Worm (Caenorhabditis elegans) whole organism, L1 larva: ENCODE data around the gene vti-1.
A peak's percentile ranks its signal among the peaks of the same experiment; 100 is the strongest.

Experiments
- C16A3.4 ChIP-seq: fragments of 150-350 bp; optimal IDR thresholded peaks from 2 replicates; lab custom pipeline; 2014; ENCODE audit warnings: missing biosample characterization, missing genetic modification characterization
- C34B4.2 ChIP-seq: sonication (generic microtip); optimal IDR thresholded peaks from 2 replicates; lab custom pipeline; 2017; ENCODE audit warnings: mild to moderate bottlenecking, missing genetic modification characterization, missing compliant biosample characterization
- ama-1 ChIP-seq: fragments of 150-350 bp; optimal IDR thresholded peaks from 2 replicates; lab custom pipeline; 2014
- blmp-1 ChIP-seq: fragments of 150-350 bp; optimal IDR thresholded peaks from 2 replicates; lab custom pipeline; 2014; ENCODE audit warnings: missing biosample characterization, missing genetic modification characterization
- ceh-82 ChIP-seq, 3 experiments: fragments of 150-350 bp in 1 of 3; sonication (generic microtip) in 2 of 3; optimal IDR thresholded peaks; 2 replicates each; lab custom pipeline; 2014 to 2017; ENCODE audit warnings: missing biosample characterization in 3 of 3, missing genetic modification characterization in 3 of 3
- ceh-90 ChIP-seq: sonication (generic microtip); optimal IDR thresholded peaks from 2 replicates; lab custom pipeline; 2016; ENCODE audit warnings: missing genetic modification characterization, missing compliant biosample characterization
- dpl-1 ChIP-seq, 3 experiments: fragments of 150-350 bp in 2 of 3; sonication (generic microtip) in 1 of 3; optimal IDR thresholded peaks; 2 replicates each; lab custom pipeline; 2014 to 2017; ENCODE audit warnings: missing biosample characterization in 3 of 3, missing genetic modification characterization in 3 of 3, missing genetic modification reagents in 3 of 3
- dsc-1 ChIP-seq: sonication (generic microtip); optimal IDR thresholded peaks from 2 replicates; lab custom pipeline; 2016; ENCODE audit warnings: mild to moderate bottlenecking, missing genetic modification characterization, missing compliant biosample characterization
- efl-1 ChIP-seq, 4 experiments: fragments of 150-350 bp; optimal IDR thresholded peaks in 3 of 4; peaks in 1 of 4; 1 replicate in 1 of 4; 2 replicates in 3 of 4; lab custom pipeline; 2014; ENCODE audit warnings: missing biosample characterization in 2 of 4, missing genetic modification characterization in 2 of 4, missing genetic modification reagents in 2 of 4
- egl-13 ChIP-seq: sonication (generic microtip); optimal IDR thresholded peaks from 2 replicates; lab custom pipeline; 2016; ENCODE audit warnings: missing genotype, missing genetic modification reagents, missing genetic modification characterization, missing compliant biosample characterization
- egl-27 ChIP-seq, 2 experiments: fragments of 150-350 bp in 1 of 2; sonication (generic microtip); optimal IDR thresholded peaks; 3 replicates each; lab custom pipeline; 2017 to 2018; ENCODE audit warnings: missing biosample characterization in 2 of 2, missing genetic modification characterization in 2 of 2, missing genetic modification reagents in 2 of 2
- elt-2 ChIP-seq: sonication (generic microtip); optimal IDR thresholded peaks from 2 replicates; lab custom pipeline; 2016; ENCODE audit warnings: missing genetic modification characterization, mild to moderate bottlenecking, inconsistent platforms, missing compliant biosample characterization, missing genetic modification reagents
- elt-3 ChIP-seq, 6 experiments: fragments of 150-350 bp in 1 of 6; sonication (generic microtip); optimal IDR thresholded peaks; 2 replicates each; lab custom pipeline; 2017 to 2018; ENCODE audit warnings: missing biosample characterization in 6 of 6, missing genetic modification characterization in 6 of 6, inconsistent platforms in 1 of 6
- fkh-8 ChIP-seq: sonication (generic microtip); optimal IDR thresholded peaks from 2 replicates; lab custom pipeline; 2016; ENCODE audit warnings: mild to moderate bottlenecking, missing genetic modification characterization, missing compliant biosample characterization
- isw-1 ChIP-seq: fragments of 200-800 bp; sonication (Bioruptor generic); IDR thresholded peaks from 2 replicates; pipeline ENCODE4 v1.3.6; 2022; ENCODE audit warnings: missing genetic modification characterization, missing compliant biosample characterization
- jun-1 ChIP-seq: fragments of 150-350 bp; optimal IDR thresholded peaks from 2 replicates; lab custom pipeline; 2014; ENCODE audit warnings: missing biosample characterization, missing genetic modification reagents, missing genetic modification characterization
- lin-13 ChIP-seq: fragments of 150-350 bp; optimal IDR thresholded peaks from 2 replicates; lab custom pipeline; 2014; ENCODE audit warnings: missing biosample characterization, missing genetic modification reagents, missing genetic modification characterization
- lin-14 ChIP-seq: fragments of 200-800 bp; sonication (Bioruptor generic); optimal IDR thresholded peaks from 2 replicates; lab custom pipeline; 2018; ENCODE audit warnings: mild to moderate bottlenecking, missing genetic modification characterization, moderate library complexity, missing compliant biosample characterization
- lin-35 ChIP-seq, 2 experiments: fragments of 150-350 bp; optimal IDR thresholded peaks; 2 replicates each; lab custom pipeline; 2014; ENCODE audit warnings: missing biosample characterization in 2 of 2, missing genetic modification characterization in 2 of 2, missing genetic modification reagents in 2 of 2
- lir-3 ChIP-seq: sonication (generic microtip); optimal IDR thresholded peaks from 2 replicates; lab custom pipeline; 2016; ENCODE audit warnings: mild to moderate bottlenecking, missing genetic modification characterization, moderate library complexity, missing compliant biosample characterization; ENCODE audit not compliant: poor library complexity
- lsy-2 ChIP-seq, 2 experiments: fragments of 150-350 bp; optimal IDR thresholded peaks; 2 replicates each; lab custom pipeline; 2014; ENCODE audit warnings: missing biosample characterization in 2 of 2, missing genetic modification characterization in 2 of 2
- mab-9 ChIP-seq: fragments of 200-800 bp; sonication (Bioruptor generic); IDR thresholded peaks from 2 replicates; pipeline ENCODE4 v1.3.6; 2022; ENCODE audit warnings: missing genetic modification reagents, missing genetic modification characterization, missing compliant biosample characterization
- mdl-1 ChIP-seq, 2 experiments: fragments of 150-350 bp; optimal IDR thresholded peaks; 2 replicates each; lab custom pipeline; 2014 to 2017; ENCODE audit warnings: missing biosample characterization in 2 of 2, missing genetic modification characterization in 2 of 2, inconsistent platforms in 1 of 2
- mef-2 ChIP-seq: fragments of 150-350 bp; optimal IDR thresholded peaks from 2 replicates; lab custom pipeline; 2014; ENCODE audit warnings: missing biosample characterization, missing genetic modification characterization
- mep-1 ChIP-seq: fragments of 150-350 bp; optimal IDR thresholded peaks from 2 replicates; lab custom pipeline; 2014; ENCODE audit warnings: missing biosample characterization, missing genetic modification characterization
- nhr-19 ChIP-seq: fragments of 200-800 bp; sonication (Bioruptor generic); conservative IDR thresholded peaks from 2 replicates; pipeline ENCODE4 v1.3.6; 2022; ENCODE audit warnings: missing genetic modification characterization, missing compliant biosample characterization
- nhr-20 ChIP-seq: sonication (generic microtip); optimal IDR thresholded peaks from 2 replicates; lab custom pipeline; 2016; ENCODE audit warnings: mild to moderate bottlenecking, missing genetic modification characterization, missing compliant biosample characterization
- nhr-28 ChIP-seq: fragments of 150-350 bp; optimal IDR thresholded peaks from 2 replicates; lab custom pipeline; 2014; ENCODE audit warnings: missing biosample characterization, missing genetic modification characterization
- nhr-47 ChIP-seq: sonication (generic microtip); optimal IDR thresholded peaks from 2 replicates; lab custom pipeline; 2016; ENCODE audit warnings: mild to moderate bottlenecking, missing genetic modification characterization, moderate library complexity, missing compliant biosample characterization
- nhr-71 ChIP-seq: sonication (generic microtip); optimal IDR thresholded peaks from 2 replicates; lab custom pipeline; 2016; ENCODE audit warnings: mild to moderate bottlenecking, missing genetic modification characterization, moderate library complexity, missing compliant biosample characterization
- nhr-77 ChIP-seq: fragments of 150-350 bp; optimal IDR thresholded peaks from 2 replicates; lab custom pipeline; 2014; ENCODE audit warnings: missing biosample characterization, missing genetic modification characterization
- nhr-85 ChIP-seq: sonication (generic microtip); peaks from one replicate; lab custom pipeline; 2016; ENCODE audit warnings: missing genetic modification characterization, inconsistent platforms, missing compliant biosample characterization
- nhr-90 ChIP-seq: sonication (generic microtip); optimal IDR thresholded peaks from 2 replicates; lab custom pipeline; 2016; ENCODE audit warnings: mild to moderate bottlenecking, missing genetic modification characterization, missing compliant biosample characterization; ENCODE audit not compliant: poor library complexity
- pqm-1 ChIP-seq: sonication (generic microtip); optimal IDR thresholded peaks from 3 replicates; lab custom pipeline; 2017; ENCODE audit warnings: missing biosample characterization, missing genetic modification characterization
- rnt-1 ChIP-seq: sonication (generic microtip); optimal IDR thresholded peaks from 2 replicates; lab custom pipeline; 2016; ENCODE audit warnings: mild to moderate bottlenecking, missing genetic modification characterization, moderate library complexity, missing compliant biosample characterization
- skn-1 ChIP-seq: fragments of 150-350 bp; optimal IDR thresholded peaks from 2 replicates; lab custom pipeline; 2014; ENCODE audit warnings: missing biosample characterization, missing genetic modification characterization
- snpc-4 ChIP-seq: fragments of 150-350 bp; optimal IDR thresholded peaks from 2 replicates; lab custom pipeline; 2014; ENCODE audit warnings: missing biosample characterization, missing genetic modification characterization
- snu-23 ChIP-seq: sonication (generic microtip); optimal IDR thresholded peaks from 2 replicates; lab custom pipeline; 2016; ENCODE audit warnings: missing genetic modification characterization, missing compliant biosample characterization
- sox-4 ChIP-seq: sonication (generic microtip); optimal IDR thresholded peaks from 2 replicates; lab custom pipeline; 2016; ENCODE audit warnings: missing genetic modification characterization, missing compliant biosample characterization
- swsn-7 ChIP-seq: sonication (generic microtip); optimal IDR thresholded peaks from 2 replicates; lab custom pipeline; 2016; ENCODE audit warnings: missing genetic modification characterization, missing compliant biosample characterization
- tbx-2 ChIP-seq: sonication (generic microtip); optimal IDR thresholded peaks from 2 replicates; lab custom pipeline; 2016; ENCODE audit warnings: missing genetic modification characterization, missing compliant biosample characterization
- unc-30 ChIP-seq: sonication (generic microtip); optimal IDR thresholded peaks from 2 replicates; lab custom pipeline; 2017; ENCODE audit warnings: missing biosample characterization, missing genetic modification characterization
- unc-86 ChIP-seq: sonication (generic microtip); optimal IDR thresholded peaks from 2 replicates; lab custom pipeline; 2016; ENCODE audit warnings: missing genetic modification characterization, missing compliant biosample characterization
- unc-98 ChIP-seq: fragments of 200-800 bp; sonication (Bioruptor generic); IDR thresholded peaks from 2 replicates; pipeline ENCODE4 v1.3.6; 2022; ENCODE audit warnings: missing genetic modification characterization, missing compliant biosample characterization
- xbp-1 ChIP-seq: sonication (generic microtip); optimal IDR thresholded peaks from 2 replicates; lab custom pipeline; 2016; ENCODE audit warnings: missing genetic modification characterization, missing compliant biosample characterization
- ztf-4 ChIP-seq: fragments of 150-350 bp; optimal IDR thresholded peaks from 2 replicates; lab custom pipeline; 2014; ENCODE audit warnings: missing biosample characterization, missing genetic modification characterization

The vti-1 gene

ce11 chrIV:14763938-14764718, 2.3 kb downstream of the vti-1 start (continued):
- TF ChIP-seq nhr-19: no peak
- TF ChIP-seq efl-1 (optimal IDR thresholded peaks at IDR 0.05; lab: Kevin White, UChicago): no peak
- TF ChIP-seq efl-1 (GFP tag; optimal IDR thresholded peaks at IDR 0.05 in 1 of 2; lab: Kevin White, UChicago): peak in 1 of 2 experiments; percentile 18
- no peak for TF ChIP-seq mef-2 (tag; lab: Kevin White, UChicago)
- no peak for TF ChIP-seq tbx-2 (tag; lab: Kevin White, UChicago)
- TF ChIP-seq nhr-85: no peak
- TF ChIP-seq dsc-1 (tag; lab: Kevin White, UChicago): no peak
- no peak for TF ChIP-seq egl-27 (tag; optimal IDR thresholded peaks at IDR 0.05; lab: Kevin White, UChicago)
- peak; percentile 79 for TF ChIP-seq ama-1 (lab: Kevin White, UChicago)
- TF ChIP-seq nhr-77 (tag; lab: Kevin White, UChicago): no peak
- TF ChIP-seq lir-3 (tag; lab: Kevin White, UChicago): no peak
- no peak for TF ChIP-seq nhr-20
- no peak for TF ChIP-seq ceh-90 (tag; lab: Kevin White, UChicago)
- peak; percentile 38 for TF ChIP-seq ztf-4
- TF ChIP-seq pqm-1 (tag; lab: Kevin White, UChicago): no peak
- no peak for TF ChIP-seq mab-9 (GFP tag; lab: Robert Waterston, UW)
- peak; percentile 17 for TF ChIP-seq rnt-1 (tag; lab: Kevin White, UChicago)
- TF ChIP-seq nhr-28 (tag; lab: Kevin White, UChicago): no peak
- TF ChIP-seq unc-30 (tag; lab: Kevin White, UChicago): no peak
- no peak for TF ChIP-seq unc-98 (GFP tag; lab: Robert Waterston, UW)
- TF ChIP-seq sox-4: no peak
- TF ChIP-seq C34B4.2 (tag; lab: Kevin White, UChicago): no peak

ce11 chrIV:14763348-14763747, 3.1 kb downstream of the vti-1 start:
- peak; percentile 22 for TF ChIP-seq egl-13
- TF ChIP-seq swsn-7 (tag; lab: Kevin White, UChicago): peak; percentile 57
- peak; percentile 69 for TF ChIP-seq nhr-19
- TF ChIP-seq fkh-8: peak; percentile 72
- peak; percentile 24 for TF ChIP-seq skn-1
- peak; percentile 89 for TF ChIP-seq nhr-71 (tag; lab: Kevin White, UChicago)
- peak; percentile 64 for TF ChIP-seq mep-1 (tag; lab: Kevin White, UChicago)
- TF ChIP-seq xbp-1: peak; percentile 62
- TF ChIP-seq snpc-4 (tag; lab: Kevin White, UChicago): peak; percentile 13
- TF ChIP-seq C16A3.4 (tag; lab: Kevin White, UChicago): peak; percentile 51
- peak in 1 of 6 experiments; percentile 28 for TF ChIP-seq elt-3 (tag; optimal IDR thresholded peaks at IDR 0.05; lab: Kevin White, UChicago)
- peak; percentile 47 for TF ChIP-seq lir-3 (tag; lab: Kevin White, UChicago)
- peak; percentile 2 for TF ChIP-seq jun-1
- peak; percentile 19 to 35 (median 32) for TF ChIP-seq dpl-1 (GFP tag; optimal IDR thresholded peaks at IDR 0.05; lab: Kevin White, UChicago)
- TF ChIP-seq mab-9 (GFP tag; lab: Robert Waterston, UW): peak; percentile 44; the same call in 1 of the 2 replicates
- TF ChIP-seq nhr-90: peak; percentile 28
- peak in 1 of 3 experiments; percentile 34 for TF ChIP-seq ceh-82 (tag; optimal IDR thresholded peaks at IDR 0.05; lab: Kevin White, UChicago)
- peak; percentile 60 for TF ChIP-seq isw-1 (GFP tag; lab: Robert Waterston, UW)
- peak; percentile 77 for TF ChIP-seq snu-23 (GFP tag; lab: Kevin White, UChicago)
- peak; percentile 39 for TF ChIP-seq dsc-1 (tag; lab: Kevin White, UChicago)
- peak in 1 of 2 experiments; percentile 80 for TF ChIP-seq mdl-1 (tag; optimal IDR thresholded peaks at IDR 0.05; lab: Kevin White, UChicago)
- TF ChIP-seq lin-13: peak; percentile 48
- TF ChIP-seq rnt-1 (tag; lab: Kevin White, UChicago): peak; percentile 57
- peak; percentile 71 for TF ChIP-seq nhr-47 (tag; lab: Kevin White, UChicago)
- TF ChIP-seq lin-14 (GFP tag; lab: Kevin White, UChicago): peak; percentile 89
- peak; percentile 80 for TF ChIP-seq nhr-20
- TF ChIP-seq ama-1 (lab: Kevin White, UChicago): peak; percentile 57
- TF ChIP-seq blmp-1 (tag; lab: Kevin White, UChicago): peak; percentile 72
- TF ChIP-seq tbx-2 (tag; lab: Kevin White, UChicago): peak; percentile 61
- TF ChIP-seq elt-2 (tag; lab: Kevin White, UChicago): peak; percentile 47
- peak; percentile 50 to 79 for TF ChIP-seq lin-35 (GFP tag; optimal IDR thresholded peaks at IDR 0.05; lab: Kevin White, UChicago)
- peak; percentile 77 for TF ChIP-seq nhr-85
- peak; percentile 50 to 55 for TF ChIP-seq efl-1 (optimal IDR thresholded peaks at IDR 0.05; lab: Kevin White, UChicago)
- peak; percentile 44 to 92 for TF ChIP-seq efl-1 (GFP tag; optimal IDR thresholded peaks at IDR 0.05 in 1 of 2; lab: Kevin White, UChicago)
- peak; percentile 50 for TF ChIP-seq unc-86 (tag; lab: Kevin White, UChicago)
- peak; percentile 61 to 77 for TF ChIP-seq lsy-2 (tag; optimal IDR thresholded peaks at IDR 0.05; lab: Kevin White, UChicago)
